Fruit fly (Drosophila melanogaster): ENCODE measurements around the gene srw.

The srw gene

dm6 chr3L:4259102-4259558 is 24.1 kb downstream of the srw start, which contains the start of the genes CG15011 and CG1309 (continued):
- TF ChIP-seq Hr39 (optimal IDR thresholded peaks at IDR 0.05) (no peak), Gsc (GFP tag; IDR thresholded peaks at IDR 0.05) (no peak), salm (tag; optimal IDR thresholded peaks at IDR 0.05) (peak; percentile 56), CG32532 (GFP tag; IDR thresholded peaks at IDR 0.05) (peak; percentile 83), pzg (GFP tag; optimal IDR thresholded peaks at IDR 0.05) (peak; percentile 65), dan (GFP tag; IDR thresholded peaks at IDR 0.05) (peak; percentile 32; the same call in 1 of the 2 replicates), CG13775 (GFP tag; optimal IDR thresholded peaks at IDR 0.05) (peak; percentile 85), CG10431 (GFP tag; optimal IDR thresholded peaks at IDR 0.05) (peak; percentile 16), CG1024 (GFP tag; IDR thresholded peaks at IDR 0.05) (no peak), CG4328 (GFP tag; optimal IDR thresholded peaks at IDR 0.05) (peak; percentile 76), Nf-YA (GFP tag; IDR thresholded peaks at IDR 0.05) (no peak), her (GFP tag; optimal IDR thresholded peaks at IDR 0.05) (peak; percentile 66), CG6254 (GFP tag; optimal IDR thresholded peaks at IDR 0.05) (peak; percentile 40), Lhr (GFP tag; optimal IDR thresholded peaks at IDR 0.05) (peak; percentile 31), ERR (GFP tag; optimal IDR thresholded peaks at IDR 0.05) (peak; percentile 49), CG11695 (GFP tag; IDR thresholded peaks at IDR 0.05) (peak; percentile 73), CG4730 (GFP tag; IDR thresholded peaks at IDR 0.05) (peak; percentile 43), sens (GFP tag) (peak; percentile 98), CG6654 (GFP tag; optimal IDR thresholded peaks at IDR 0.05) (peak; percentile 39), CG3847 (GFP tag; IDR thresholded peaks at IDR 0.05) (peak; percentile 77), toy (GFP tag; IDR thresholded peaks at IDR 0.05) (no peak), kay (GFP tag; optimal IDR thresholded peaks at IDR 0.05) (peak; percentile 72), Tbp (GFP tag; optimal IDR thresholded peaks at IDR 0.05) (no peak), CG14050 (GFP tag; IDR thresholded peaks at IDR 0.05) (peak; percentile 62), CG12769 (tag; optimal IDR thresholded peaks at IDR 0.05) (peak; percentile 94), CG18619 (GFP tag; optimal IDR thresholded peaks at IDR 0.05) (peak; percentile 74), Hr51 (GFP tag; optimal IDR thresholded peaks at IDR 0.05) (peak; percentile 80 to 81), CG4854 (GFP tag; optimal IDR thresholded peaks at IDR 0.05) (peak; percentile 81), fru (optimal IDR thresholded peaks at IDR 0.05) (no peak), schlank (tag; optimal IDR thresholded peaks at IDR 0.05) (peak; percentile 8), CG9609 (GFP tag; optimal IDR thresholded peaks at IDR 0.05) (peak; percentile 82), yki (optimal IDR thresholded peaks at IDR 0.05) (no peak), CG10654 (GFP tag; optimal IDR thresholded peaks at IDR 0.05) (peak; percentile 80), CG9437 (GFP tag; optimal IDR thresholded peaks at IDR 0.05) (peak; percentile 63), PHDP (tag; optimal IDR thresholded peaks at IDR 0.05) (peak; percentile 83), Vsx1 (GFP tag; optimal IDR thresholded peaks at IDR 0.05) (peak; percentile 54), CG2129 (GFP tag; IDR thresholded peaks at IDR 0.05; ENCODE audit: partially characterized antibody) (no peak), Doc2 (GFP tag; IDR thresholded peaks at IDR 0.05) (no peak), btn (GFP tag; optimal IDR thresholded peaks at IDR 0.05) (peak; percentile 59), Drgx (GFP tag; IDR thresholded peaks at IDR 0.05) (peak; percentile 75), Camta (GFP tag; optimal IDR thresholded peaks at IDR 0.05) (peak; percentile 84), HLH3B (GFP tag; IDR thresholded peaks at IDR 0.05) (peak; percentile 68; the same call in 1 of the 2 replicates), E2f2 (GFP tag; IDR thresholded peaks at IDR 0.05) (peak; percentile 43; the same call in 1 of the 2 replicates), gt (GFP tag; IDR thresholded peaks at IDR 0.05) (no peak), Side (GFP tag; optimal IDR thresholded peaks at IDR 0.05) (peak; percentile 80), YL-1 (GFP tag; optimal IDR thresholded peaks at IDR 0.05) (peak; percentile 90), bbx (GFP tag; IDR thresholded peaks at IDR 0.05; ENCODE audit: partially characterized antibody) (no peak), CG16815 (GFP tag; optimal IDR thresholded peaks at IDR 0.05) (peak; percentile 60), CG18262 (tag; optimal IDR thresholded peaks at IDR 0.05) (peak; percentile 85), CG10462 (GFP tag; optimal IDR thresholded peaks at IDR 0.05) (peak; percentile 68), CG10321 (GFP tag; IDR thresholded peaks at IDR 0.05) (0 out of 2 replicates have a peak, but pooled peaks have one; percentile 6), CG17359 (tag; optimal IDR thresholded peaks at IDR 0.05) (peak; percentile 76), CG3995 (GFP tag; optimal IDR thresholded peaks at IDR 0.05) (peak; percentile 63)
